Fruit fly (Drosophila melanogaster): ENCODE data around the gene Neu2.
A peak's percentile ranks its signal among the peaks of the same experiment; 100 is the strongest.

The Neu2 gene

dm6 chr3L:21523059-21523836, 32.9 kb upstream of the Neu2 start, which contains the start of gene CG7611:
CG7611 (plus strand) TSS chr3L:21523186.
- TF ChIP-seq vri (GFP tag; optimal IDR thresholded peaks at IDR 0.05) (peak; percentile 35), dsx (GFP tag; optimal IDR thresholded peaks at IDR 0.05; ENCODE audit: poor library complexity, severe bottlenecking) (peak; percentile 50), CG9139 (GFP tag; optimal IDR thresholded peaks at IDR 0.05) (no peak), Eip78C (GFP tag) (peak; percentile 54), svp (GFP tag) (peak; percentile 79), ss (GFP tag; optimal IDR thresholded peaks at IDR 0.05) (peak in 1 of 2 experiments; percentile 39), CG6854 (GFP tag; optimal IDR thresholded peaks at IDR 0.05) (peak; percentile 54), Sox14 (GFP tag; optimal IDR thresholded peaks at IDR 0.05) (peak; percentile 59), CG3919 (GFP tag; optimal IDR thresholded peaks at IDR 0.05) (no peak)

- TF ChIP-seq Sox14 (GFP tag; optimal IDR thresholded peaks at IDR 0.05) (no peak), CG8119 (GFP tag; IDR thresholded peaks at IDR 0.05) (no peak), net (GFP tag; optimal IDR thresholded peaks at IDR 0.05) (no peak), Hr4 (GFP tag; optimal IDR thresholded peaks at IDR 0.05) (no peak), Eip75B (GFP tag; optimal IDR thresholded peaks at IDR 0.05) (no peak), svp (GFP tag) (no peak), vri (GFP tag; optimal IDR thresholded peaks at IDR 0.05) (no peak), dsx (GFP tag; optimal IDR thresholded peaks at IDR 0.05; ENCODE audit: poor library complexity, severe bottlenecking) (no peak), fd59A (GFP tag; optimal IDR thresholded peaks at IDR 0.05) (no peak), CG6163 (GFP tag; IDR thresholded peaks at IDR 0.05) (no peak), CG11902 (GFP tag; optimal IDR thresholded peaks at IDR 0.05) (no peak), Hr38 (GFP tag; optimal IDR thresholded peaks at IDR 0.05) (no peak), CG32006 (GFP tag; optimal IDR thresholded peaks at IDR 0.05) (no peak)
Observed at dm6 chr3L:21518345-21518744, 28.0 kb upstream of the Neu2 start.

dm6 chr3L:21516716-21517266, 26.4 kb upstream of the Neu2 start:
- TF ChIP-seq Eip78C (GFP tag) (peak; percentile 48), CG15336 (GFP tag; IDR thresholded peaks at IDR 0.05) (no peak), Sox14 (GFP tag; optimal IDR thresholded peaks at IDR 0.05) (peak; percentile 55), Ets96B (tag; optimal IDR thresholded peaks at IDR 0.05) (peak; percentile 8), Met (GFP tag; optimal IDR thresholded peaks at IDR 0.05) (peak; percentile 46), esn (GFP tag; optimal IDR thresholded peaks at IDR 0.05) (peak; percentile 60), Ets21C (GFP tag; optimal IDR thresholded peaks at IDR 0.05) (peak; percentile 12), CG8632 (GFP tag; optimal IDR thresholded peaks at IDR 0.05) (peak; percentile 45), svp (GFP tag) (no peak), Sox15 (GFP tag; optimal IDR thresholded peaks at IDR 0.05) (no peak), CG6163 (GFP tag; IDR thresholded peaks at IDR 0.05) (no peak), OdsH (GFP tag; optimal IDR thresholded peaks at IDR 0.05) (peak; percentile 49), CG1621 (tag; optimal IDR thresholded peaks at IDR 0.05) (no peak), Smox (GFP tag; optimal IDR thresholded peaks at IDR 0.05) (peak; percentile 50), Hr4 (GFP tag; optimal IDR thresholded peaks at IDR 0.05) (peak; percentile 60), CG8119 (GFP tag; IDR thresholded peaks at IDR 0.05) (no peak), CG10669 (GFP tag; optimal IDR thresholded peaks at IDR 0.05) (peak; percentile 5), CG11902 (GFP tag; optimal IDR thresholded peaks at IDR 0.05) (no peak), fd59A (GFP tag; optimal IDR thresholded peaks at IDR 0.05) (no peak), salr (GFP tag; optimal IDR thresholded peaks at IDR 0.05) (no peak), fkh (GFP tag; optimal IDR thresholded peaks at IDR 0.05) (peak; percentile 6), CG6792 (GFP tag; optimal IDR thresholded peaks at IDR 0.05) (peak; percentile 57), Eip93F (GFP tag; optimal IDR thresholded peaks at IDR 0.05) (peak; percentile 43), CG8319 (GFP tag; optimal IDR thresholded peaks at IDR 0.05) (peak; percentile 18), CG3919 (GFP tag; optimal IDR thresholded peaks at IDR 0.05) (peak; percentile 32), Eip75B (GFP tag; optimal IDR thresholded peaks at IDR 0.05) (peak; percentile 69), fd85E (GFP tag; optimal IDR thresholded peaks at IDR 0.05) (no peak), acj6 (GFP tag; optimal IDR thresholded peaks at IDR 0.05) (peak; percentile 31), CG10631 (GFP tag; optimal IDR thresholded peaks at IDR 0.05) (peak; percentile 50), CG16779 (tag; optimal IDR thresholded peaks at IDR 0.05) (no peak), ss (GFP tag; optimal IDR thresholded peaks at IDR 0.05) (peak in 1 of 2 experiments; percentile 43), CG4318 (GFP tag; optimal IDR thresholded peaks at IDR 0.05) (no peak), CG6808 (GFP tag; optimal IDR thresholded peaks at IDR 0.05) (peak; percentile 7), Hr38 (GFP tag; optimal IDR thresholded peaks at IDR 0.05) (no peak), Gug (GFP tag; IDR thresholded peaks at IDR 0.05) (no peak), eg (GFP tag; IDR thresholded peaks at IDR 0.05) (no peak), Hr39 (GFP tag; optimal IDR thresholded peaks at IDR 0.05) (peak; percentile 54), Lpt (GFP tag; optimal IDR thresholded peaks at IDR 0.05) (peak; percentile 44)

Data from whole organism, prepupa.